Fruit fly (Drosophila melanogaster): ENCODE data around the gene CG17991.

- TF ChIP-seq CG34367 (tag; optimal IDR thresholded peaks at IDR 0.05) (no peak), Snoo (tag; optimal IDR thresholded peaks at IDR 0.05) (no peak), CG8159 (tag; optimal IDR thresholded peaks at IDR 0.05) (no peak), rn (GFP tag; IDR thresholded peaks at IDR 0.05) (no peak), EcR (GFP tag; optimal IDR thresholded peaks at IDR 0.05) (peak; percentile 41), CG4496 (GFP tag; IDR thresholded peaks at IDR 0.05) (no peak), CG13204 (GFP tag; optimal IDR thresholded peaks at IDR 0.05) (peak; percentile 16), CG14655 (GFP tag; optimal IDR thresholded peaks at IDR 0.05) (no peak)
These were observed 14.9 kb upstream of the CG17991 start for dm6 chr3R:27226080-27226648.

Measured in whole organism, pupa.